Fruit fly (Drosophila melanogaster) whole organism, embryonic: ENCODE data around the gene CG9391.

Source experiments
- CG2875 ChIP-seq: fragments of 200-800 bp; sonication (Bioruptor generic); optimal IDR thresholded peaks from 2 replicates; lab custom pipeline; 2017; ENCODE audit warnings: missing biosample characterization, mild to moderate bottlenecking, missing genetic modification characterization, missing genetic modification reagents
- CG7928 ChIP-seq: fragments of 200-800 bp; sonication (Bioruptor generic); optimal IDR thresholded peaks from 2 replicates; lab custom pipeline; 2017; ENCODE audit warnings: missing biosample characterization, mild to moderate bottlenecking, missing genetic modification characterization
- CTCF ChIP-seq: fragments of 200-800 bp; sonication (Bioruptor generic); optimal IDR thresholded peaks from 2 replicates; lab custom pipeline; 2017; ENCODE audit warnings: missing biosample characterization, mild to moderate bottlenecking, missing genetic modification characterization, moderate library complexity
- Deaf1 ChIP-seq: fragments of 200-800 bp; optimal IDR thresholded peaks from 3 replicates; lab custom pipeline; 2019; ENCODE audit warnings: missing biosample characterization, mild to moderate bottlenecking, missing genetic modification characterization, moderate library complexity
- Eip74EF ChIP-seq, 2 experiments: fragments of 200-800 bp in 1 of 2; fragments of >200 bp in 1 of 2; sonication (Bioruptor generic) in 1 of 2; optimal IDR thresholded peaks; 2 replicates each; lab custom pipeline; 2017 to 2019; ENCODE audit warnings: missing biosample characterization in 2 of 2, missing genetic modification characterization in 2 of 2, mild to moderate bottlenecking in 1 of 2, moderate library complexity in 1 of 2
- ase ChIP-seq: fragments of 200-800 bp; sonication (Bioruptor generic); IDR thresholded peaks from 3 replicates; pipeline ENCODE4 v1.3.6; 2022; ENCODE audit warnings: missing biosample characterization, missing genetic modification characterization
- ash1 ChIP-seq: fragments of 200-800 bp; sonication (Bioruptor generic); optimal IDR thresholded peaks from 2 replicates; lab custom pipeline; 2018; ENCODE audit warnings: missing biosample characterization, mild to moderate bottlenecking, missing genetic modification characterization
- dysf ChIP-seq: fragments of 200-800 bp; sonication (Bioruptor generic); IDR thresholded peaks from 3 replicates; pipeline ENCODE4 v1.3.6; 2022; ENCODE audit warnings: missing biosample characterization, missing genetic modification characterization
- eve ChIP-seq, 2 experiments: fragments of >200 bp; optimal IDR thresholded peaks; 2 replicates each; lab custom pipeline; 2017; ENCODE audit warnings: missing biosample characterization in 2 of 2, missing genetic modification characterization in 2 of 2
- fd102C ChIP-seq: fragments of 200-800 bp; sonication (Bioruptor generic); optimal IDR thresholded peaks from 2 replicates; lab custom pipeline; 2018; ENCODE audit warnings: missing biosample characterization, mild to moderate bottlenecking, missing genetic modification characterization, moderate library complexity
- insv ChIP-seq, 2 experiments: fragments of 200-800 bp; sonication (Bioruptor generic); optimal IDR thresholded peaks; 3 replicates each; lab custom pipeline; 2016 to 2018; ENCODE audit warnings: missing biosample characterization in 2 of 2, missing genetic modification characterization in 2 of 2
- jigr1 ChIP-seq: fragments of 200-800 bp; sonication (Bioruptor generic); IDR thresholded peaks from 3 replicates; pipeline ENCODE4 v1.3.6; 2022; ENCODE audit warnings: missing biosample characterization, missing genetic modification characterization
- tll ChIP-seq, 2 experiments: fragments of 200-800 bp in 1 of 2; fragments of >200 bp in 1 of 2; sonication (Bioruptor generic) in 1 of 2; optimal IDR thresholded peaks; 2 replicates each; lab custom pipeline; 2017 to 2019; ENCODE audit warnings: missing biosample characterization in 2 of 2, missing genetic modification characterization in 2 of 2, mild to moderate bottlenecking in 1 of 2, moderate library complexity in 1 of 2
- trem ChIP-seq: fragments of 200-800 bp; optimal IDR thresholded peaks from 3 replicates; lab custom pipeline; 2019; ENCODE audit warnings: missing biosample characterization, mild to moderate bottlenecking, missing genetic modification characterization, moderate library complexity

DNA sequence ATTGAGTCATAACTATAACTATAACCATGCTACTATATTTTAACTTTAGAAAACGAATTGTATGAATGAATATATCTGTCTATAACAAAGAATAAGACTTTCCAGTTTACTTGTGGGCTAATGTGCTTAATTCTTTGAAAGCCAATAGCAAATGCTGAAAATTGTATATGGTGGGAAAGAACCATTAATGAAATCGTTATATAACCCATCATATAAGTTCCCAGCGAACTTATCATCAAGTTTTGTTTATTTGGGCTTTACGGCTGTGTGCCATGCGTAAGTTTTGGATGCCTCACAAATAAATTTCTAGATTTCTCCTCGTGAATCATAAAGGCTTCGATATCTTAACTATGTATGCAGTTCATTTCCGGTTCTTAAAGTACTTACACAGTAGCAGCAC is 15.7 kb upstream of the CG9391 start:
- TF ChIP-seq fd102C (GFP tag; lab: Kevin White, UChicago), result no peak
- TF ChIP-seq ash1, result no peak
- no peak for TF ChIP-seq Eip74EF (GFP tag; optimal IDR thresholded peaks at IDR 0.05; lab: Kevin White, UChicago)
- no peak for TF ChIP-seq Deaf1 (tag; lab: Kevin White, UChicago)
- TF ChIP-seq CTCF (GFP tag; lab: Kevin White, UChicago), result no peak
- no peak for TF ChIP-seq eve (GFP tag; optimal IDR thresholded peaks at IDR 0.05; lab: Kevin White, UChicago)
- TF ChIP-seq trem (tag; lab: Kevin White, UChicago), result no peak
- TF ChIP-seq dysf, result no peak
- no peak for TF ChIP-seq CG2875 (GFP tag; lab: Kevin White, UChicago)
- TF ChIP-seq ase, result no peak
- no peak for TF ChIP-seq insv (GFP tag; optimal IDR thresholded peaks at IDR 0.05; lab: Kevin White, UChicago)
- no peak for TF ChIP-seq CG7928 (GFP tag; lab: Kevin White, UChicago)
- no peak for TF ChIP-seq jigr1
- TF ChIP-seq tll (GFP tag; optimal IDR thresholded peaks at IDR 0.05; lab: Kevin White, UChicago), result no peak
